Worm (Caenorhabditis elegans) whole organism, L1 larva: ENCODE data around the gene zig-12.
A peak's percentile ranks its signal among the peaks of the same experiment; 100 is the strongest.

ENCODE experiments used
- C04F5.9 ChIP-seq: sonication (generic microtip); optimal IDR thresholded peaks from 2 replicates; lab custom pipeline; 2016; ENCODE audit warnings: missing genetic modification characterization, missing compliant biosample characterization
- C16A3.4 ChIP-seq: fragments of 150-350 bp; optimal IDR thresholded peaks from 2 replicates; lab custom pipeline; 2014; ENCODE audit warnings: missing biosample characterization, missing genetic modification characterization
- C34B4.2 ChIP-seq: sonication (generic microtip); optimal IDR thresholded peaks from 2 replicates; lab custom pipeline; 2017; ENCODE audit warnings: mild to moderate bottlenecking, missing genetic modification characterization, missing compliant biosample characterization
- Y116A8C.19 ChIP-seq: sonication (generic microtip); optimal IDR thresholded peaks from 2 replicates; lab custom pipeline; 2016; ENCODE audit warnings: missing compliant biosample characterization, missing genetic modification characterization, borderline replicate concordance
- aha-1 ChIP-seq: fragments of 150-350 bp; optimal IDR thresholded peaks from 2 replicates; lab custom pipeline; 2014; ENCODE audit warnings: missing biosample characterization, missing genetic modification characterization
- blmp-1 ChIP-seq: fragments of 150-350 bp; optimal IDR thresholded peaks from 2 replicates; lab custom pipeline; 2014; ENCODE audit warnings: missing biosample characterization, missing genetic modification characterization
- ceh-8 ChIP-seq: fragments of 200-800 bp; sonication (Bioruptor generic); optimal IDR thresholded peaks from 2 replicates; lab custom pipeline; 2018; ENCODE audit warnings: mild to moderate bottlenecking, missing genetic modification characterization, moderate library complexity, missing compliant biosample characterization
- ceh-82 ChIP-seq, 3 experiments: fragments of 150-350 bp in 1 of 3; sonication (generic microtip) in 2 of 3; optimal IDR thresholded peaks; 2 replicates each; lab custom pipeline; 2014 to 2017; ENCODE audit warnings: missing biosample characterization in 3 of 3, missing genetic modification characterization in 3 of 3
- ceh-88 ChIP-seq: fragments of 200-800 bp; sonication (Bioruptor generic); IDR thresholded peaks from 2 replicates; pipeline ENCODE4 v1.3.6; 2022; ENCODE audit warnings: missing genetic modification characterization, missing compliant biosample characterization
- ceh-90 ChIP-seq: sonication (generic microtip); optimal IDR thresholded peaks from 2 replicates; lab custom pipeline; 2016; ENCODE audit warnings: missing genetic modification characterization, missing compliant biosample characterization
- ces-1 ChIP-seq: fragments of 150-350 bp; optimal IDR thresholded peaks from 2 replicates; lab custom pipeline; 2014; ENCODE audit warnings: missing biosample characterization, missing genetic modification reagents, missing genetic modification characterization
- dpl-1 ChIP-seq, 3 experiments: fragments of 150-350 bp in 2 of 3; sonication (generic microtip) in 1 of 3; optimal IDR thresholded peaks; 2 replicates each; lab custom pipeline; 2014 to 2017; ENCODE audit warnings: missing biosample characterization in 3 of 3, missing genetic modification characterization in 3 of 3, missing genetic modification reagents in 3 of 3
- efl-3 ChIP-seq: fragments of 200-800 bp; sonication (Bioruptor generic); optimal IDR thresholded peaks from 2 replicates; lab custom pipeline; 2018; ENCODE audit warnings: mild to moderate bottlenecking, missing genetic modification characterization, missing compliant biosample characterization
- egl-13 ChIP-seq: sonication (generic microtip); optimal IDR thresholded peaks from 2 replicates; lab custom pipeline; 2016; ENCODE audit warnings: missing genotype, missing genetic modification reagents, missing genetic modification characterization, missing compliant biosample characterization
- egl-27 ChIP-seq, 2 experiments: fragments of 150-350 bp in 1 of 2; sonication (generic microtip); optimal IDR thresholded peaks; 3 replicates each; lab custom pipeline; 2017 to 2018; ENCODE audit warnings: missing biosample characterization in 2 of 2, missing genetic modification characterization in 2 of 2, missing genetic modification reagents in 2 of 2
- elt-2 ChIP-seq: sonication (generic microtip); optimal IDR thresholded peaks from 2 replicates; lab custom pipeline; 2016; ENCODE audit warnings: missing genetic modification characterization, mild to moderate bottlenecking, inconsistent platforms, missing compliant biosample characterization, missing genetic modification reagents
- ets-5 ChIP-seq: fragments of 200-800 bp; sonication (Bioruptor generic); IDR thresholded peaks from 2 replicates; pipeline ENCODE4 v1.3.6; 2022; ENCODE audit warnings: missing genetic modification characterization, missing compliant biosample characterization
- fkh-10 ChIP-seq: sonication (generic microtip); optimal IDR thresholded peaks from 2 replicates; lab custom pipeline; 2017; ENCODE audit warnings: missing biosample characterization, missing genetic modification reagents, missing genetic modification characterization
- fkh-8 ChIP-seq: sonication (generic microtip); optimal IDR thresholded peaks from 2 replicates; lab custom pipeline; 2016; ENCODE audit warnings: mild to moderate bottlenecking, missing genetic modification characterization, missing compliant biosample characterization
- grh-1 ChIP-seq: fragments of 200-800 bp; sonication (Bioruptor generic); IDR thresholded peaks from 2 replicates; pipeline ENCODE4 v1.3.6; 2022; ENCODE audit warnings: missing genetic modification reagents, missing genetic modification characterization, missing compliant biosample characterization
- irx-1 ChIP-seq: sonication (generic microtip); optimal IDR thresholded peaks from 2 replicates; lab custom pipeline; 2016; ENCODE audit warnings: missing genetic modification characterization, missing compliant biosample characterization
- jun-1 ChIP-seq: fragments of 150-350 bp; optimal IDR thresholded peaks from 2 replicates; lab custom pipeline; 2014; ENCODE audit warnings: missing biosample characterization, missing genetic modification reagents, missing genetic modification characterization
- lin-13 ChIP-seq: fragments of 150-350 bp; optimal IDR thresholded peaks from 2 replicates; lab custom pipeline; 2014; ENCODE audit warnings: missing biosample characterization, missing genetic modification reagents, missing genetic modification characterization
- lin-14 ChIP-seq: fragments of 200-800 bp; sonication (Bioruptor generic); optimal IDR thresholded peaks from 2 replicates; lab custom pipeline; 2018; ENCODE audit warnings: mild to moderate bottlenecking, missing genetic modification characterization, moderate library complexity, missing compliant biosample characterization
- lin-15B ChIP-seq: fragments of 150-350 bp; sonication (generic microtip); optimal IDR thresholded peaks from 3 replicates; lab custom pipeline; 2014; ENCODE audit warnings: missing biosample characterization, missing genetic modification characterization
- lin-35 ChIP-seq, 2 experiments: fragments of 150-350 bp; optimal IDR thresholded peaks; 2 replicates each; lab custom pipeline; 2014; ENCODE audit warnings: missing biosample characterization in 2 of 2, missing genetic modification characterization in 2 of 2, missing genetic modification reagents in 2 of 2
- lin-39 ChIP-seq: fragments of 150-350 bp; optimal IDR thresholded peaks from 2 replicates; lab custom pipeline; 2014; ENCODE audit warnings: missing biosample characterization, missing genetic modification reagents, missing genetic modification characterization
- lir-3 ChIP-seq: sonication (generic microtip); optimal IDR thresholded peaks from 2 replicates; lab custom pipeline; 2016; ENCODE audit warnings: mild to moderate bottlenecking, missing genetic modification characterization, moderate library complexity, missing compliant biosample characterization; ENCODE audit not compliant: poor library complexity
- lsy-2 ChIP-seq, 2 experiments: fragments of 150-350 bp; optimal IDR thresholded peaks; 2 replicates each; lab custom pipeline; 2014; ENCODE audit warnings: missing biosample characterization in 2 of 2, missing genetic modification characterization in 2 of 2
- mab-9 ChIP-seq: fragments of 200-800 bp; sonication (Bioruptor generic); IDR thresholded peaks from 2 replicates; pipeline ENCODE4 v1.3.6; 2022; ENCODE audit warnings: missing genetic modification reagents, missing genetic modification characterization, missing compliant biosample characterization
- mdl-1 ChIP-seq, 2 experiments: fragments of 150-350 bp; optimal IDR thresholded peaks; 2 replicates each; lab custom pipeline; 2014 to 2017; ENCODE audit warnings: missing biosample characterization in 2 of 2, missing genetic modification characterization in 2 of 2, inconsistent platforms in 1 of 2
- mep-1 ChIP-seq: fragments of 150-350 bp; optimal IDR thresholded peaks from 2 replicates; lab custom pipeline; 2014; ENCODE audit warnings: missing biosample characterization, missing genetic modification characterization
- nhr-11 ChIP-seq: fragments of 150-350 bp; optimal IDR thresholded peaks from 2 replicates; lab custom pipeline; 2014; ENCODE audit warnings: missing biosample characterization, missing genetic modification characterization
- nhr-19 ChIP-seq: fragments of 200-800 bp; sonication (Bioruptor generic); conservative IDR thresholded peaks from 2 replicates; pipeline ENCODE4 v1.3.6; 2022; ENCODE audit warnings: missing genetic modification characterization, missing compliant biosample characterization
- nhr-20 ChIP-seq: sonication (generic microtip); optimal IDR thresholded peaks from 2 replicates; lab custom pipeline; 2016; ENCODE audit warnings: mild to moderate bottlenecking, missing genetic modification characterization, missing compliant biosample characterization
- nhr-47 ChIP-seq: sonication (generic microtip); optimal IDR thresholded peaks from 2 replicates; lab custom pipeline; 2016; ENCODE audit warnings: mild to moderate bottlenecking, missing genetic modification characterization, moderate library complexity, missing compliant biosample characterization
- nhr-76 ChIP-seq: sonication (generic microtip); optimal IDR thresholded peaks from 2 replicates; lab custom pipeline; 2017; ENCODE audit warnings: missing biosample characterization, missing genetic modification characterization
- nhr-77 ChIP-seq: fragments of 150-350 bp; optimal IDR thresholded peaks from 2 replicates; lab custom pipeline; 2014; ENCODE audit warnings: missing biosample characterization, missing genetic modification characterization
- nhr-85 ChIP-seq: sonication (generic microtip); peaks from one replicate; lab custom pipeline; 2016; ENCODE audit warnings: missing genetic modification characterization, inconsistent platforms, missing compliant biosample characterization
- nhr-90 ChIP-seq: sonication (generic microtip); optimal IDR thresholded peaks from 2 replicates; lab custom pipeline; 2016; ENCODE audit warnings: mild to moderate bottlenecking, missing genetic modification characterization, missing compliant biosample characterization; ENCODE audit not compliant: poor library complexity
- pax-3 ChIP-seq: fragments of 200-800 bp; sonication (Bioruptor generic); optimal IDR thresholded peaks from 2 replicates; lab custom pipeline; 2018; ENCODE audit warnings: mild to moderate bottlenecking, missing genetic modification characterization, moderate library complexity, missing compliant biosample characterization
- pqm-1 ChIP-seq: sonication (generic microtip); optimal IDR thresholded peaks from 3 replicates; lab custom pipeline; 2017; ENCODE audit warnings: missing biosample characterization, missing genetic modification characterization
- skn-1 ChIP-seq: fragments of 150-350 bp; optimal IDR thresholded peaks from 2 replicates; lab custom pipeline; 2014; ENCODE audit warnings: missing biosample characterization, missing genetic modification characterization
- swsn-7 ChIP-seq: sonication (generic microtip); optimal IDR thresholded peaks from 2 replicates; lab custom pipeline; 2016; ENCODE audit warnings: missing genetic modification characterization, missing compliant biosample characterization
- tbx-2 ChIP-seq: sonication (generic microtip); optimal IDR thresholded peaks from 2 replicates; lab custom pipeline; 2016; ENCODE audit warnings: missing genetic modification characterization, missing compliant biosample characterization
- unc-30 ChIP-seq: sonication (generic microtip); optimal IDR thresholded peaks from 2 replicates; lab custom pipeline; 2017; ENCODE audit warnings: missing biosample characterization, missing genetic modification characterization
- xbp-1 ChIP-seq: sonication (generic microtip); optimal IDR thresholded peaks from 2 replicates; lab custom pipeline; 2016; ENCODE audit warnings: missing genetic modification characterization, missing compliant biosample characterization
- ztf-11 ChIP-seq, 2 experiments: sonication (generic microtip); optimal IDR thresholded peaks; 2 replicates each; lab custom pipeline; 2016 to 2017; ENCODE audit warnings: missing genetic modification characterization in 2 of 2, missing biosample characterization in 1 of 2, missing compliant biosample characterization in 1 of 2
- ztf-4 ChIP-seq: fragments of 150-350 bp; optimal IDR thresholded peaks from 2 replicates; lab custom pipeline; 2014; ENCODE audit warnings: missing biosample characterization, missing genetic modification characterization

The zig-12 gene

ce11 chrX:8791821-8792220 lies 28.1 kb downstream of the zig-12 start, which contains the start of gene chup-1 (continued):
- TF ChIP-seq ces-1 (GFP tag; lab: Kevin White, UChicago), result no peak
- TF ChIP-seq ceh-88 (GFP tag; lab: Robert Waterston, UW), result no peak
- no peak for TF ChIP-seq lir-3 (tag; lab: Kevin White, UChicago)
- peak; percentile 64 for TF ChIP-seq lin-14 (GFP tag; lab: Kevin White, UChicago)
- no peak for TF ChIP-seq fkh-8
- no peak for TF ChIP-seq tbx-2
- TF ChIP-seq dpl-1 (GFP tag; optimal IDR thresholded peaks at IDR 0.05; lab: Kevin White, UChicago), result peak in 1 of 3 experiments; percentile 48

ce11 chrX:8796699-8797282 lies 33.1 kb downstream of the zig-12 start, which contains the start of gene R04E5.7:
TSS of gene R04E5.7 (minus strand) at chrX:8797262.
- TF ChIP-seq unc-30 (tag; lab: Kevin White, UChicago) (no peak), ztf-11 (tag; optimal IDR thresholded peaks at IDR 0.05; lab: Kevin White, UChicago) (no peak), C04F5.9 (tag; lab: Kevin White, UChicago) (no peak), nhr-85 (tag; lab: Kevin White, UChicago) (no peak), nhr-76 (no peak), grh-1 (GFP tag; lab: Robert Waterston, UW) (peak; percentile 16; the same call in 1 of the 2 replicates), C34B4.2 (tag; lab: Kevin White, UChicago) (no peak), nhr-11 (no peak), dpl-1 (GFP tag; optimal IDR thresholded peaks at IDR 0.05; lab: Kevin White, UChicago) (no peak), tbx-2 (no peak), nhr-77 (tag; lab: Kevin White, UChicago) (peak; percentile 16), egl-13 (tag; lab: Kevin White, UChicago) (no peak), mep-1 (tag; lab: Kevin White, UChicago) (peak; percentile 5), mab-9 (no peak), nhr-47 (tag; lab: Kevin White, UChicago) (peak; percentile 57), ceh-82 (tag; optimal IDR thresholded peaks at IDR 0.05; lab: Kevin White, UChicago) (peak in 2 of 3 experiments; percentile 34 to 54), fkh-8 (peak; percentile 27), pqm-1 (tag; lab: Kevin White, UChicago) (no peak), nhr-20 (peak; percentile 49), lin-15B (tag; lab: Kevin White, UChicago) (no peak), irx-1 (no peak), nhr-90 (tag; lab: Kevin White, UChicago) (peak; percentile 58), ces-1 (GFP tag; lab: Kevin White, UChicago) (no peak), ceh-88 (GFP tag; lab: Robert Waterston, UW) (no peak), blmp-1 (tag; lab: Kevin White, UChicago) (no peak), mdl-1 (tag; optimal IDR thresholded peaks at IDR 0.05; lab: Kevin White, UChicago) (peak in 1 of 2 experiments; percentile 24), ztf-4 (tag; lab: Kevin White, UChicago) (no peak), ceh-90 (tag; lab: Kevin White, UChicago) (no peak), skn-1 (tag; lab: Kevin White, UChicago) (peak; percentile 0), egl-27 (tag; optimal IDR thresholded peaks at IDR 0.05; lab: Kevin White, UChicago) (no peak), jun-1 (tag; lab: Kevin White, UChicago) (no peak), C16A3.4 (peak; percentile 27), lin-14 (GFP tag; lab: Kevin White, UChicago) (peak; percentile 49), elt-2 (tag; lab: Kevin White, UChicago) (no peak), fkh-10 (GFP tag; lab: Kevin White, UChicago) (peak; percentile 27), ceh-8 (GFP tag; lab: Kevin White, UChicago) (no peak), lsy-2 (tag; optimal IDR thresholded peaks at IDR 0.05; lab: Kevin White, UChicago) (peak in 1 of 2 experiments; percentile 3), nhr-19 (GFP tag; lab: Robert Waterston, UW) (peak; percentile 38), ets-5 (no peak), lin-13 (GFP tag; lab: Kevin White, UChicago) (no peak), Y116A8C.19 (tag; lab: Kevin White, UChicago) (no peak), aha-1 (no peak), pax-3 (tag; lab: Kevin White, UChicago) (no peak), efl-3 (GFP tag; lab: Kevin White, UChicago) (no peak), lin-35 (GFP tag; optimal IDR thresholded peaks at IDR 0.05; lab: Kevin White, UChicago) (peak in 1 of 2 experiments; percentile 55), lin-39 (tag; lab: Kevin White, UChicago) (no peak), swsn-7 (tag; lab: Kevin White, UChicago) (peak; percentile 42), xbp-1 (tag; lab: Kevin White, UChicago) (peak; percentile 5)
